Worm (Caenorhabditis elegans) whole organism, L1 larva: ENCODE measurements around the gene ins-5.

Experiments used
- blmp-1 ChIP-seq: fragments of 150-350 bp; optimal IDR thresholded peaks from 2 replicates; lab custom pipeline; 2014; ENCODE audit warnings: missing biosample characterization, missing genetic modification characterization
- ceh-82 ChIP-seq, 3 experiments: fragments of 150-350 bp in 1 of 3; sonication (generic microtip) in 2 of 3; optimal IDR thresholded peaks; 2 replicates each; lab custom pipeline; 2014 to 2017; ENCODE audit warnings: missing biosample characterization in 3 of 3, missing genetic modification characterization in 3 of 3
- ces-1 ChIP-seq: fragments of 150-350 bp; optimal IDR thresholded peaks from 2 replicates; lab custom pipeline; 2014; ENCODE audit warnings: missing biosample characterization, missing genetic modification reagents, missing genetic modification characterization
- fos-1 ChIP-seq: fragments of 150-350 bp; optimal IDR thresholded peaks from 2 replicates; lab custom pipeline; 2014; ENCODE audit warnings: missing biosample characterization, missing genetic modification characterization
- grh-1 ChIP-seq: fragments of 200-800 bp; sonication (Bioruptor generic); IDR thresholded peaks from 2 replicates; pipeline ENCODE4 v1.3.6; 2022; ENCODE audit warnings: missing genetic modification reagents, missing genetic modification characterization, missing compliant biosample characterization
- lin-39 ChIP-seq: fragments of 150-350 bp; optimal IDR thresholded peaks from 2 replicates; lab custom pipeline; 2014; ENCODE audit warnings: missing biosample characterization, missing genetic modification reagents, missing genetic modification characterization
- mdl-1 ChIP-seq, 2 experiments: fragments of 150-350 bp; optimal IDR thresholded peaks; 2 replicates each; lab custom pipeline; 2014 to 2017; ENCODE audit warnings: missing biosample characterization in 2 of 2, missing genetic modification characterization in 2 of 2, inconsistent platforms in 1 of 2
- nhr-12 ChIP-seq: sonication (generic microtip); optimal IDR thresholded peaks from 2 replicates; lab custom pipeline; 2017; ENCODE audit warnings: missing biosample characterization, missing genetic modification characterization
- nhr-71 ChIP-seq: sonication (generic microtip); optimal IDR thresholded peaks from 2 replicates; lab custom pipeline; 2016; ENCODE audit warnings: mild to moderate bottlenecking, missing genetic modification characterization, moderate library complexity, missing compliant biosample characterization
- pqm-1 ChIP-seq: sonication (generic microtip); optimal IDR thresholded peaks from 3 replicates; lab custom pipeline; 2017; ENCODE audit warnings: missing biosample characterization, missing genetic modification characterization
- snpc-4 ChIP-seq: fragments of 150-350 bp; optimal IDR thresholded peaks from 2 replicates; lab custom pipeline; 2014; ENCODE audit warnings: missing biosample characterization, missing genetic modification characterization
- sup-37 ChIP-seq: fragments of 200-800 bp; sonication (Bioruptor generic); optimal IDR thresholded peaks from 2 replicates; lab custom pipeline; 2018; ENCODE audit warnings: mild to moderate bottlenecking, missing genetic modification characterization, missing compliant biosample characterization
- unc-62 ChIP-seq: fragments of 150-350 bp; optimal IDR thresholded peaks from 2 replicates; lab custom pipeline; 2014; ENCODE audit warnings: missing biosample characterization, missing genetic modification reagents, missing genetic modification characterization
- ztf-11 ChIP-seq, 2 experiments: sonication (generic microtip); optimal IDR thresholded peaks; 2 replicates each; lab custom pipeline; 2016 to 2017; ENCODE audit warnings: missing genetic modification characterization in 2 of 2, missing biosample characterization in 1 of 2, missing compliant biosample characterization in 1 of 2

DNA sequence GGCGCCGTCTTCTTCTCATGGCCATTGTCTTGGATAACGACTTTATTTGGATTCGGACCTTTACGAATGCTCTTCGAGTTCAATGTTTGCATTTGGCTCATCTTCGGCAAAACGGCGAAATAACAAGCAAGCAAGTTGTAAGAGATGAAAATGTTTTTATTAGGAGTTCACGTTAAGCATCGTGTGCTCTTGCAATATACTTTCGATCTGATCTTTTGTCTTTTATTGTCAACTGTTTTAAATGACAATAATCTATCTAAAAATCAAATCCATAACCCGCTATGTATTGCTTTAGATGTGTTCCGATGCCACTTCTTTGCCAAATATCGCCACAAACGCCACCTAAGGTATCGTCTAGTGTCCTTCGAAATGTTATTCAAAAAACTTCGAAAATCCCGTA is 19.1 kb downstream of the ins-5 start, which contains the start of gene ZK84.5:
- no peak for TF ChIP-seq mdl-1 (tag; optimal IDR thresholded peaks at IDR 0.05; lab: Kevin White, UChicago)
- TF ChIP-seq lin-39 (tag; lab: Kevin White, UChicago) = no peak
- TF ChIP-seq nhr-12 (tag; lab: Kevin White, UChicago) = no peak
- no peak for TF ChIP-seq nhr-71
- TF ChIP-seq pqm-1 (tag; lab: Kevin White, UChicago) = no peak
- no peak for TF ChIP-seq ces-1 (GFP tag; lab: Kevin White, UChicago)
- TF ChIP-seq ceh-82 (tag; optimal IDR thresholded peaks at IDR 0.05; lab: Kevin White, UChicago) = no peak
- no peak for TF ChIP-seq blmp-1 (tag; lab: Kevin White, UChicago)
- no peak for TF ChIP-seq snpc-4 (tag; lab: Kevin White, UChicago)
- TF ChIP-seq unc-62 (GFP tag; lab: Kevin White, UChicago) = no peak
- no peak for TF ChIP-seq sup-37 (GFP tag; lab: Kevin White, UChicago)
- no peak for TF ChIP-seq fos-1 (tag; lab: Kevin White, UChicago)
- no peak for TF ChIP-seq ztf-11 (tag; optimal IDR thresholded peaks at IDR 0.05; lab: Kevin White, UChicago)
- no peak for TF ChIP-seq grh-1 (GFP tag; lab: Robert Waterston, UW)
